Worm (Caenorhabditis elegans) whole organism, early embryonic: Measurements from ENCODE around the gene pqn-75.

Experiments
- B0310.2 ChIP-seq: sonication (generic microtip); optimal IDR thresholded peaks from 2 replicates; lab custom pipeline; 2016; ENCODE audit warnings: mild to moderate bottlenecking, missing genetic modification characterization, missing compliant biosample characterization
- F13C5.2 ChIP-seq: sonication (generic microtip); optimal IDR thresholded peaks from 2 replicates; lab custom pipeline; 2017; ENCODE audit warnings: mild to moderate bottlenecking, missing genetic modification characterization, inconsistent platforms, missing compliant biosample characterization
- aly-1 ChIP-seq: sonication (generic microtip); optimal IDR thresholded peaks from 2 replicates; lab custom pipeline; 2016; ENCODE audit warnings: missing genetic modification characterization, missing compliant biosample characterization
- ama-1 ChIP-seq: fragments of 150-350 bp; optimal IDR thresholded peaks from 2 replicates; lab custom pipeline; 2014
- ceh-13 ChIP-seq: fragments of 200-800 bp; sonication (Bioruptor generic); optimal IDR thresholded peaks from 2 replicates; lab custom pipeline; 2018; ENCODE audit warnings: mild to moderate bottlenecking, missing genetic modification characterization, missing compliant biosample characterization
- ceh-36 ChIP-seq: sonication (generic microtip); optimal IDR thresholded peaks from 2 replicates; lab custom pipeline; 2016; ENCODE audit warnings: missing genetic modification characterization, inconsistent platforms, missing compliant biosample characterization
- ets-7 ChIP-seq: sonication (generic microtip); optimal IDR thresholded peaks from 2 replicates; lab custom pipeline; 2016; ENCODE audit warnings: missing genotype, missing genetic modification characterization, missing compliant biosample characterization
- flt-1 ChIP-seq: fragments of 200-800 bp; sonication (Bioruptor generic); IDR thresholded peaks from 2 replicates; pipeline ENCODE4 v1.3.6; 2022; ENCODE audit warnings: missing genetic modification characterization, missing compliant biosample characterization
- hmbx-1 ChIP-seq: sonication (generic microtip); optimal IDR thresholded peaks from 2 replicates; lab custom pipeline; 2016; ENCODE audit warnings: mild to moderate bottlenecking, missing genetic modification characterization, missing compliant biosample characterization
- hmg-4 ChIP-seq: fragments of 200-800 bp; sonication (Bioruptor generic); optimal IDR thresholded peaks from 2 replicates; lab custom pipeline; 2018; ENCODE audit warnings: mild to moderate bottlenecking, missing genetic modification characterization, missing compliant biosample characterization
- hnd-1 ChIP-seq: sonication (generic microtip); optimal IDR thresholded peaks from 2 replicates; lab custom pipeline; 2016; ENCODE audit warnings: missing genetic modification characterization, missing compliant biosample characterization
- pes-1 ChIP-seq: fragments of 200-800 bp; sonication (Bioruptor generic); IDR thresholded peaks from 2 replicates; pipeline ENCODE4 v1.3.6; 2022; ENCODE audit warnings: missing genetic modification reagents, missing genetic modification characterization, missing compliant biosample characterization
- scrt-1 ChIP-seq: fragments of 200-800 bp; sonication (Bioruptor generic); IDR thresholded peaks from 2 replicates; pipeline ENCODE4 v1.3.6; 2022; ENCODE audit warnings: missing genetic modification characterization, missing compliant biosample characterization
- sea-1 ChIP-seq: fragments of 200-800 bp; sonication (Bioruptor generic); conservative IDR thresholded peaks from 2 replicates; pipeline ENCODE4 v1.3.6; 2022; ENCODE audit warnings: missing genetic modification characterization, missing compliant biosample characterization
- tbx-11 ChIP-seq: fragments of 200-800 bp; sonication (Bioruptor generic); IDR thresholded peaks from 2 replicates; pipeline ENCODE4 v1.3.6; 2022; ENCODE audit warnings: missing genetic modification characterization, missing compliant biosample characterization
- tbx-37 ChIP-seq: fragments of 200-800 bp; sonication (Bioruptor generic); conservative IDR thresholded peaks from 2 replicates; pipeline ENCODE4 v1.3.6; 2022; ENCODE audit warnings: missing genetic modification reagents, missing genetic modification characterization, missing compliant biosample characterization
- tra-4 ChIP-seq: sonication (generic microtip); optimal IDR thresholded peaks from 2 replicates; lab custom pipeline; 2017; ENCODE audit warnings: missing genetic modification characterization, missing compliant biosample characterization

Gene pqn-75

DNA sequence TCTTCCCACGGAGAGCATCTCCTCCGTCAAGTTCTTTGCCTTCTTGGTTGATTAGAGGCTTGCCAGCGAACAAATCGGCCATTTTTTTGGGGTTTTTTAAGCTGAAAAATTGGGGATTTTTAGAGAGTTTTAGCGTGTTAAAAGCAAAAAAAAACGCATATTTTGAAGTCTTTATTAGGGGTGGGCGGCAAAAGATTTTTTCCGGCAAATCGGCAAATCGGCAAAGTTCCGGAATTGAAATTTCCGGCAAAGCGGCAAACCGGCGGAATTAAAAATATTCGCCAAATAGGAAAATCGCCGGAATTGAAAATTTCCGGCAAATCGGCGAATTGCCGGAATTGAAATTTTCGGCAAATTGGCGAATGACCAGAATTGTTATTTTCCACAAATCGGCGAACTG lies 12.0 kb downstream of the pqn-75 start, which contains the start of gene C35B1.5:
Gene C35B1.5 (minus strand): TSS at position 101 of the 400 bp plus-strand sequence.
- TF ChIP-seq hmbx-1 (no peak), pes-1 (GFP tag; lab: Robert Waterston, UW) (no peak), F13C5.2 (tag; lab: Kevin White, UChicago) (no peak), ama-1 (lab: Kevin White, UChicago) (no peak), tbx-11 (no peak), B0310.2 (no peak), scrt-1 (GFP tag; lab: Robert Waterston, UW) (no peak), sea-1 (GFP tag; lab: Robert Waterston, UW) (no peak), ceh-36 (tag; lab: Kevin White, UChicago) (no peak), hmg-4 (GFP tag; lab: Kevin White, UChicago) (no peak), aly-1 (tag; lab: Kevin White, UChicago) (no peak), tra-4 (tag; lab: Kevin White, UChicago) (no peak), hnd-1 (tag; lab: Kevin White, UChicago) (no peak), tbx-37 (GFP tag; lab: Robert Waterston, UW) (no peak), ceh-13 (GFP tag; lab: Kevin White, UChicago) (no peak), flt-1 (GFP tag; lab: Robert Waterston, UW) (no peak)

DNA sequence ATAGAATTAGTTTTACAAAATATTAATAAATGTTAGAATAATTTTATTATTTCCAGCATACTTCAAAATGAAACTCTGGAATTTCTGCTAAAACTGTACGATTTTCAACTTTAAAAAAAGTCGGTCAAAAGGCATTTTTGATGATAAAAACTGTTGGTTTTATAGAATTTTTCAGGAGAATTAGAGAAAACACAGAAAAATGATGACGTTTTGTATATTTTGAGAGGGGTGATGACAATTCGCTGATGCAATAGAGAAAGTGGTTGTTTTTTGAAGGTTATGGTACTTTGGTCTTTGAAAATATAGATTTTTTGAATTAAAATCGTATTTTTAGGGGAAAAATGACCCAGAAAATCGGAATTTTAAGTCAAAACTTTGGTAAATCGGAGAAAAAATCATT lies 12.9 kb downstream of the pqn-75 start:
- TF ChIP-seq pes-1 (GFP tag; lab: Robert Waterston, UW): no peak
- no peak for TF ChIP-seq hnd-1 (tag; lab: Kevin White, UChicago)
- TF ChIP-seq scrt-1 (GFP tag; lab: Robert Waterston, UW): no peak
- no peak for TF ChIP-seq flt-1 (GFP tag; lab: Robert Waterston, UW)
- no peak for TF ChIP-seq tbx-11
- no peak for TF ChIP-seq F13C5.2 (tag; lab: Kevin White, UChicago)

DNA sequence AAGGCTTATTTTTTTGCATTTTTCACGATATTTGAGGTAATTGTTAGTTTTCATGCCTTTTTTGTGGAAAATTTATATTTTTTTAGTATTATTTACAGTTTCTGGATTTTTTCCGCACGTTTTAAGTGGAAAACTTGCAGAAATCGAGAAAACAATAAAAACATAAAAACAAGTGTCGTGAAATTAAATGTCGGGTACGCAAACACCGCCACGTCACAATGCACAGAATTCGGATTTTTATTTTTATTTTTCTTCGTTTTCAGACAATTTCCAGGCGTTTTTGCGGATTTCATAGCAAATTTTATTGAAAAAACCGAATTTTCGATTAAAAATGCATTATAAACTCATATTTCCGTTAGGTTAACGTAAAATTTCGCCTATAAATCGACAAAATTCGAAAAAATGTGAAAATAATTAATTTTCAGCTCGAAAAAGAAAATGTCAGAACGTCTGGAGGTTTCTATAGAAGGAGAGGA lies 13.7 kb downstream of the pqn-75 start, which contains the start of gene C35B1.2:
Gene C35B1.2 (plus strand): TSS at position 426 of the 476 bp plus-strand sequence.
- TF ChIP-seq B0310.2 (no peak), tbx-37 (GFP tag; lab: Robert Waterston, UW) (no peak), tra-4 (tag; lab: Kevin White, UChicago) (no peak), F13C5.2 (tag; lab: Kevin White, UChicago) (no peak), flt-1 (GFP tag; lab: Robert Waterston, UW) (no peak), tbx-11 (no peak)

DNA sequence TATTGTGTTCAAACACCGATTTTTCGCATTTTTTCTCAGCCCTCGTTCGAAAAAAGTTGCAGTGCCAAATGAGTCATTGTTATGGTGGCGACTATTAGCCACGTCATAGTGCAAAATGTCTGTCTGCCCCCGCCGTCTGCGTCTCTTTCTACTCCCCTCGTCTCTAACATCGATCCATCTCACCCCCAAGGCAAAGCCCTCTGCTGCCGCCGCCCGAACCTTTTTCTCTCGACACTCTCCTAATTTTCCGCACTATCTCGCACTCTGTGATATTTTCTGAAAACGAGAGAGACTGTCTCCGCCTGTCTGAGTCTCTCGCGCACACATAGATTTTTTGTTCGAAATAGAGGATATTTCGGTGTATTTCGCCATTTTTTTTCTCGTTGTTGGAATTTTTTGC lies 21.0 kb downstream of the pqn-75 start:
- TF ChIP-seq aly-1 (tag; lab: Kevin White, UChicago) (no peak), pes-1 (GFP tag; lab: Robert Waterston, UW) (no peak), hmbx-1 (no peak), ceh-13 (GFP tag; lab: Kevin White, UChicago) (no peak), sea-1 (GFP tag; lab: Robert Waterston, UW) (no peak), flt-1 (GFP tag; lab: Robert Waterston, UW) (no peak), F13C5.2 (tag; lab: Kevin White, UChicago) (no peak), tbx-37 (GFP tag; lab: Robert Waterston, UW) (no peak), hnd-1 (tag; lab: Kevin White, UChicago) (no peak), scrt-1 (GFP tag; lab: Robert Waterston, UW) (no peak), hmg-4 (GFP tag; lab: Kevin White, UChicago) (no peak), ets-7 (tag; lab: Kevin White, UChicago) (no peak), tra-4 (tag; lab: Kevin White, UChicago) (no peak), ama-1 (lab: Kevin White, UChicago) (no peak), B0310.2 (no peak), tbx-11 (no peak)

DNA sequence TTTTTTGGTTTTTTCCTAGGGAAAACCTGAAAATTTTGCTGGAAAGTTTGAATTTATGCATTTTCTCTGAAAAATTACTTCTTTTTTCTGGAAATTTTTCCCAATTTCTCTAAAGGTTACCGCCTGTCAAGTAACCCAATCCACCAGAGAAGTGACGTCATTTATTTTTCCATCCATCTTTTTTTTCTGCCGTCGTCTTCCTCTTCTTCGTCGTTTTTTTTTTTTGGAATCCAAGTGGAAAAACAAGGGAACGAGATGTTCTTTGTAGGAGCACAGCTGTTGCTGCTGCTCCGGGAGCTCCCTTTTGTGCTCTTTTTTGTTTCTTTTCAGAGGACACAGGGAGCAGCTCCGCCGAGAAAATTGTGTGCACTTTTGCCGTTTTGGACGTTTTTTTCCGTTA lies 22.2 kb downstream of the pqn-75 start:
- TF ChIP-seq tra-4 (tag; lab: Kevin White, UChicago) (no peak), hnd-1 (tag; lab: Kevin White, UChicago) (no peak), scrt-1 (GFP tag; lab: Robert Waterston, UW) (no peak), ceh-36 (tag; lab: Kevin White, UChicago) (no peak), B0310.2 (no peak), flt-1 (GFP tag; lab: Robert Waterston, UW) (no peak), hmbx-1 (no peak), hmg-4 (GFP tag; lab: Kevin White, UChicago) (no peak), tbx-37 (GFP tag; lab: Robert Waterston, UW) (no peak), F13C5.2 (tag; lab: Kevin White, UChicago) (no peak), ama-1 (lab: Kevin White, UChicago) (no peak), sea-1 (GFP tag; lab: Robert Waterston, UW) (no peak), aly-1 (tag; lab: Kevin White, UChicago) (no peak), tbx-11 (no peak), ets-7 (tag; lab: Kevin White, UChicago) (no peak), pes-1 (GFP tag; lab: Robert Waterston, UW) (no peak), ceh-13 (GFP tag; lab: Kevin White, UChicago) (no peak)

DNA sequence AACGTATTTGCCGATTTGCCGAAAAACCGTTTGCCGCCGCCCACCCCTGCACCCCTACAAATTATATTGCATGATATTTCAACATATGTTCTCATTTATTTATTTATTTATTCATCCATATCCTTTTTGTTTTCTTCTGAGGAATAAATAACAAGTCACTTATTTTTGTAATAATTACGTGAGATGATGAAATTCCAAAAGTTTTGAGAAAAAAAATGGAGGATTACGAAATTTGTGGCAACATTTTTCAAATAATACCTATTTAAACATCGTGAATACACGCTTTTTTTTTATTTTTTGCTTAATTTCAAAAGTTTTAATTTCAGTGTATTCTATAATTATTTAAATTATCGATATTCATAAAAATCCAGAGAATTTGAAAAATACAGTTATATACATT lies 24.8 kb downstream of the pqn-75 start:
- TF ChIP-seq flt-1 (GFP tag; lab: Robert Waterston, UW) (no peak), ceh-13 (GFP tag; lab: Kevin White, UChicago) (no peak), tbx-11 (no peak), ets-7 (tag; lab: Kevin White, UChicago) (no peak), scrt-1 (GFP tag; lab: Robert Waterston, UW) (no peak), pes-1 (GFP tag; lab: Robert Waterston, UW) (no peak), B0310.2 (no peak)

DNA sequence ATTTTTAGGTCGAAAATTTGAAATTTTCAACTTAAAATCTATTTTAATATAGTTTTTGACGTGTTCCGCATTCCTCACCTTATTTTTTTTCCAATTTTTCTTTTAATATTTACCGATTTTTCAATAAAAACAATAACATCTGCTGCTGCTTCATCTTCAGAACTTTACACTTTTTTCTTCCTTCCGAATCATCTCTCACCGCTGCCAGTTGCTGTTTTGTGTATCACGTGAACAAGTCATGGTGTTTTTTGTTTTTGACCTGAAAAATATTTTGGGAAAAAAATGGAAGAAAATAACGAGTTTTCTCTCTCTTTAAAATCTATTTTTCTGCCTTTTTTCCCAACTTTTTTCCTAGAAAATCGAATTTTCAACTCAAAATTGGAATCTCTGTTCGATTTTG lies 27.6 kb downstream of the pqn-75 start:
- TF ChIP-seq tbx-11 (no peak), ama-1 (lab: Kevin White, UChicago) (no peak), ceh-13 (GFP tag; lab: Kevin White, UChicago) (no peak), hnd-1 (tag; lab: Kevin White, UChicago) (no peak), pes-1 (GFP tag; lab: Robert Waterston, UW) (no peak), ceh-36 (tag; lab: Kevin White, UChicago) (no peak), F13C5.2 (tag; lab: Kevin White, UChicago) (no peak), aly-1 (tag; lab: Kevin White, UChicago) (no peak)
